In the genomic region with DNA sequence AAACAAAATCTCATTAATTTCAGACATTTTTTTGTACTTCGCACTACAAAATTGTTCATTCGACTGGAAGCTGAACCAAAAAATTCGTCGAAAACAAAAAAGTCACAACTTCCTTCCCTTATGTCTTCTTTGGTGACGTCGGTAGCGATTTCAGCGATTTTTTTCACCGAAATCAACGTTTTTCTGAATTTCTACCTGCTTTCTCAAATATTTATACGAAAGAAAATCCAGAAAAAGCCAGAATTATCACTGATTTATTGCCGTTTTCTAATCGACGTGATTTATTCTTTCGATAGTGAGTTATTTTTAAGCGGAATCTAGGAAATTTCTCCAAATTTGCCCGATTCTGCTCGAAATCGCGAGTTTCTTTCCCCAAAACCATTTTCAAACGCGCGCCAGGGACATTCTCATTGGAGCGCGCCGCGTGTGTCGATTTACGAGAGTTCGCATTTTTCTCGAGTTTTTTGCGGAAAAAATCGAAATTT, we compare ENCODE assay signal across 4 worm cellular contexts.
TF ChIP-seq lines count a peak whose summit lies in the region.

A gene (plus strand): TSS at position 121 of the 485 bp plus-strand sequence.

TF ChIP-seq in whole organism, L1 larva, 84 proteins besides CTCF, POLR2A, EP300 and RAD21 (continued from another document):
- TF ChIP-seq efl-3 (GFP tag; optimal IDR thresholded peaks at IDR 0.05; lab: Kevin White, UChicago) = no peak
- no peak; the same call in 1 of the 2 replicates for TF ChIP-seq nhr-19 (GFP tag; conservative IDR thresholded peaks at IDR 0.05; lab: Robert Waterston, UW)
- TF ChIP-seq nhr-237 (tag; optimal IDR thresholded peaks at IDR 0.05; lab: Kevin White, UChicago) = no peak
- peak; percentile 72 for TF ChIP-seq nhr-85 (tag; lab: Kevin White, UChicago)
- TF ChIP-seq unc-86 (tag; optimal IDR thresholded peaks at IDR 0.05; lab: Kevin White, UChicago) = no peak
- no peak for TF ChIP-seq alr-1 (tag; optimal IDR thresholded peaks at IDR 0.05; lab: Kevin White, UChicago; ENCODE audit: borderline replicate concordance)
- no peak for TF ChIP-seq unc-98 (GFP tag; IDR thresholded peaks at IDR 0.05; lab: Robert Waterston, UW)
- TF ChIP-seq dsc-1 (tag; optimal IDR thresholded peaks at IDR 0.05; lab: Kevin White, UChicago) = no peak
- no peak for TF ChIP-seq C34B4.2 (tag; optimal IDR thresholded peaks at IDR 0.05; lab: Kevin White, UChicago)
- TF ChIP-seq unc-62 (GFP tag; optimal IDR thresholded peaks at IDR 0.05; lab: Kevin White, UChicago) = no peak
- no peak for TF ChIP-seq hpl-2 (GFP tag; optimal IDR thresholded peaks at IDR 0.05; lab: Kevin White, UChicago)
- TF ChIP-seq ama-1 (optimal IDR thresholded peaks at IDR 0.05; lab: Kevin White, UChicago) = peak; percentile 79
- TF ChIP-seq aly-2 (tag; optimal IDR thresholded peaks at IDR 0.05; lab: Kevin White, UChicago) = peak; percentile 66
- TF ChIP-seq blmp-1 (tag; optimal IDR thresholded peaks at IDR 0.05; lab: Kevin White, UChicago) = no peak
- peak in 1 of 2 experiments; percentile 63 for TF ChIP-seq lin-35 (GFP tag; optimal IDR thresholded peaks at IDR 0.05; lab: Kevin White, UChicago)
- TF ChIP-seq tlp-1 (tag; optimal IDR thresholded peaks at IDR 0.05; lab: Kevin White, UChicago) = no peak
- no peak for TF ChIP-seq rnt-1 (tag; optimal IDR thresholded peaks at IDR 0.05; lab: Kevin White, UChicago)
- TF ChIP-seq F16B12.6 (tag; optimal IDR thresholded peaks at IDR 0.05; lab: Kevin White, UChicago) = no peak
- no peak for TF ChIP-seq sptf-1 (tag; optimal IDR thresholded peaks at IDR 0.05; lab: Kevin White, UChicago)
- TF ChIP-seq mef-2 (tag; optimal IDR thresholded peaks at IDR 0.05; lab: Kevin White, UChicago) = no peak
- TF ChIP-seq ets-5 (GFP tag; IDR thresholded peaks at IDR 0.05; lab: Robert Waterston, UW) = no peak
- peak; percentile 5 for TF ChIP-seq swsn-7 (tag; optimal IDR thresholded peaks at IDR 0.05; lab: Kevin White, UChicago)
- TF ChIP-seq nhr-77 (tag; optimal IDR thresholded peaks at IDR 0.05; lab: Kevin White, UChicago) = no peak
- no peak for TF ChIP-seq elt-3 (tag; optimal IDR thresholded peaks at IDR 0.05; lab: Kevin White, UChicago)
- peak in 2 of 3 experiments; percentile 17 to 61 for TF ChIP-seq dpl-1 (GFP tag; optimal IDR thresholded peaks at IDR 0.05; lab: Kevin White, UChicago)
- peak; percentile 27 for TF ChIP-seq mep-1 (tag; optimal IDR thresholded peaks at IDR 0.05; lab: Kevin White, UChicago)
- TF ChIP-seq xbp-1 (tag; optimal IDR thresholded peaks at IDR 0.05; lab: Kevin White, UChicago) = peak; percentile 5
- TF ChIP-seq nhr-47 (tag; optimal IDR thresholded peaks at IDR 0.05; lab: Kevin White, UChicago) = no peak
- TF ChIP-seq ztf-11 (tag; optimal IDR thresholded peaks at IDR 0.05; lab: Kevin White, UChicago) = no peak
- no peak for TF ChIP-seq elt-2 (tag; optimal IDR thresholded peaks at IDR 0.05; lab: Kevin White, UChicago)
- TF ChIP-seq C16A3.4 (tag; optimal IDR thresholded peaks at IDR 0.05; lab: Kevin White, UChicago) = no peak
- TF ChIP-seq nhr-90 (tag; optimal IDR thresholded peaks at IDR 0.05; lab: Kevin White, UChicago; ENCODE audit: poor library complexity) = no peak

TF ChIP-seq in whole organism, L2 larva, 48 proteins besides CTCF, POLR2A, EP300 and RAD21 (continued from another document):
- TF ChIP-seq ztf-11 (tag; optimal IDR thresholded peaks at IDR 0.05; lab: Kevin White, UChicago) = no peak
- no peak for TF ChIP-seq nhr-25 (tag; optimal IDR thresholded peaks at IDR 0.05; lab: Kevin White, UChicago)
- no peak for TF ChIP-seq ceh-82 (tag; optimal IDR thresholded peaks at IDR 0.05; lab: Kevin White, UChicago)
- no peak for TF ChIP-seq lin-11 (tag; optimal IDR thresholded peaks at IDR 0.05; lab: Kevin White, UChicago)
- peak; percentile 34 for TF ChIP-seq unc-55 (GFP tag; optimal IDR thresholded peaks at IDR 0.05; lab: Kevin White, UChicago)
- TF ChIP-seq C34F6.9 (tag; optimal IDR thresholded peaks at IDR 0.05; lab: Kevin White, UChicago) = peak; percentile 29
- TF ChIP-seq gmeb-1 (tag; optimal IDR thresholded peaks at IDR 0.05; lab: Kevin White, UChicago) = peak; percentile 23
- peak; percentile 41 for TF ChIP-seq ztf-4 (tag; optimal IDR thresholded peaks at IDR 0.05; lab: Kevin White, UChicago)
- no peak for TF ChIP-seq nhr-11 (tag; optimal IDR thresholded peaks at IDR 0.05; lab: Kevin White, UChicago)
- no peak for TF ChIP-seq sma-3 (GFP tag; optimal IDR thresholded peaks at IDR 0.05; lab: Kevin White, UChicago)
TF ChIP-seq in whole organism, L2 larva: peak in this region for 10.

TF ChIP-seq in whole organism, L4 larva, 104 proteins besides CTCF, POLR2A, EP300 and RAD21 (continued from another document):
- TF ChIP-seq dmd-9 (GFP tag; IDR thresholded peaks at IDR 0.05; lab: Robert Waterston, UW) (no peak), lsy-2 (tag; optimal IDR thresholded peaks at IDR 0.05; lab: Kevin White, UChicago) (peak in 1 of 2 experiments; percentile 52), ctbp-1 (GFP tag; IDR thresholded peaks at IDR 0.05; lab: Robert Waterston, UW) (0 out of 2 replicates have a peak, but pooled peaks have one; percentile 21), nhr-237 (tag; optimal IDR thresholded peaks at IDR 0.05; lab: Kevin White, UChicago) (no peak), R02D3.7 (tag; optimal IDR thresholded peaks at IDR 0.05; lab: Kevin White, UChicago) (peak; percentile 60), mep-1 (tag; optimal IDR thresholded peaks at IDR 0.05; lab: Kevin White, UChicago) (no peak), snpc-1.2 (GFP tag; IDR thresholded peaks at IDR 0.05; lab: Robert Waterston, UW) (0 out of 2 replicates have a peak, but pooled peaks have one; percentile 35), set-16 (GFP tag; IDR thresholded peaks at IDR 0.05; lab: Robert Waterston, UW) (no peak), ceh-62 (tag; optimal IDR thresholded peaks at IDR 0.05; lab: Kevin White, UChicago) (no peak), saeg-2 (GFP tag; IDR thresholded peaks at IDR 0.05; lab: Robert Waterston, UW) (no peak), ama-1 (optimal IDR thresholded peaks at IDR 0.05; lab: Kevin White, UChicago) (peak; percentile 69), F49E8.2 (tag; optimal IDR thresholded peaks at IDR 0.05; lab: Kevin White, UChicago; ENCODE audit: borderline replicate concordance) (peak; percentile 86), ceh-28 (tag; optimal IDR thresholded peaks at IDR 0.05; lab: Kevin White, UChicago) (no peak), T26A8.4 (GFP tag; IDR thresholded peaks at IDR 0.05; lab: Robert Waterston, UW) (0 out of 2 replicates have a peak, but pooled peaks have one; percentile 63), Y5F2A.4 (GFP tag; optimal IDR thresholded peaks at IDR 0.05; lab: Kevin White, UChicago) (no peak), egl-27 (tag; optimal IDR thresholded peaks at IDR 0.05; lab: Kevin White, UChicago) (no peak), sdz-12 (GFP tag; optimal IDR thresholded peaks at IDR 0.05; lab: Kevin White, UChicago) (no peak), rbr-2 (tag; optimal IDR thresholded peaks at IDR 0.05; lab: Kevin White, UChicago) (peak; percentile 21), mes-2 (tag; optimal IDR thresholded peaks at IDR 0.05; lab: Kevin White, UChicago; ENCODE audit: poor library complexity, severe bottlenecking) (no peak), ztf-7 (tag; optimal IDR thresholded peaks at IDR 0.05; lab: Kevin White, UChicago) (no peak), aha-1 (tag; lab: Kevin White, UChicago) (peak; percentile 68)

TF ChIP-seq in whole organism, young adult, 124 proteins besides CTCF, POLR2A, EP300 and RAD21 (continued from another document):
- TF ChIP-seq tlf-1 (GFP tag; optimal IDR thresholded peaks at IDR 0.05; lab: Kevin White, UChicago) = peak; percentile 72
- no peak for TF ChIP-seq ama-1 (optimal IDR thresholded peaks at IDR 0.05; lab: Kevin White, UChicago)
- peak in 1 of 2 experiments; percentile 52 for TF ChIP-seq ama-1 (GFP tag; optimal IDR thresholded peaks at IDR 0.05; lab: Kevin White, UChicago)
- TF ChIP-seq hlh-26 (GFP tag; conservative IDR thresholded peaks at IDR 0.05; lab: Robert Waterston, UW) = no peak
